Fruit fly (Drosophila melanogaster) whole organism: ENCODE measurements around the gene CG10621.

Source experiments
- Dll ChIP-seq: fragments of >200 bp; optimal IDR thresholded peaks from 2 replicates; lab custom pipeline; 2017
- psq ChIP-seq: fragments of >200 bp; optimal IDR thresholded peaks from 2 replicates; lab custom pipeline; 2017
- usp ChIP-seq: fragments of >200 bp; optimal IDR thresholded peaks from 2 replicates; lab custom pipeline; 2017; ENCODE audit warnings: missing biosample characterization, missing genetic modification characterization, mixed read lengths

dm6 chr2L:18967897-18968296 lies 13.7 kb upstream of the CG10621 start:
- TF ChIP-seq Dll (lab: Kevin White, UChicago) = no peak
- no peak for TF ChIP-seq psq (lab: Kevin White, UChicago)
- TF ChIP-seq usp (GFP tag; lab: Kevin White, UChicago) = no peak
